Worm (Caenorhabditis elegans): Measurements from ENCODE around the gene Y116A8C.25.

DNA sequence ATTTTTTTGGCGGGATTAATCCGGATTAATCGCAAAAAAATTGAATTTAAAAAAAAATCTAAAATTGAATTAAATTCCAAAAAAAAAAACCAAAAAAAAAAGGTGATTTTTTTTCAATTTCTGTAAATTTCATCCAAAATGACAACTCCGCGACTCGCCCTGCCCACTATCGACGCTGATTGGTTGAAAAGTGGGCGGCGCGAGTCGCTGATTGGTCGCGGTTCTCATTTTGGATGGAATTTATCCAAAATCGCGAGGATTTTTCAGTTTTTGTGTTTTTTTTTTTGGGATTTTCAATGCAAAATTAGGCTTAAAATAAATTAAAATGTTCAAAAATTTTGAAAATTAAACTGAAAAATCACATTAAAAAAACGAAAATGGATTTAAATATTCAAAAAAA lies 30.9 kb upstream of the Y116A8C.25 start:
- TF ChIP-seq unc-62 (GFP tag; optimal IDR thresholded peaks at IDR 0.05) (no peak), nhr-237 (tag; optimal IDR thresholded peaks at IDR 0.05) (no peak), elt-3 (tag; optimal IDR thresholded peaks at IDR 0.05) (no peak), nhr-28 (tag; optimal IDR thresholded peaks at IDR 0.05) (no peak), lsy-2 (tag; optimal IDR thresholded peaks at IDR 0.05) (no peak), ztf-11 (tag; optimal IDR thresholded peaks at IDR 0.05) (no peak), lin-13 (tag; optimal IDR thresholded peaks at IDR 0.05) (no peak), ces-1 (GFP tag; optimal IDR thresholded peaks at IDR 0.05) (no peak)

Measured in whole organism, mixed stage, embryonic.